Worm (Caenorhabditis elegans): ENCODE results near the gene grsp-1.

The grsp-1 gene

DNA sequence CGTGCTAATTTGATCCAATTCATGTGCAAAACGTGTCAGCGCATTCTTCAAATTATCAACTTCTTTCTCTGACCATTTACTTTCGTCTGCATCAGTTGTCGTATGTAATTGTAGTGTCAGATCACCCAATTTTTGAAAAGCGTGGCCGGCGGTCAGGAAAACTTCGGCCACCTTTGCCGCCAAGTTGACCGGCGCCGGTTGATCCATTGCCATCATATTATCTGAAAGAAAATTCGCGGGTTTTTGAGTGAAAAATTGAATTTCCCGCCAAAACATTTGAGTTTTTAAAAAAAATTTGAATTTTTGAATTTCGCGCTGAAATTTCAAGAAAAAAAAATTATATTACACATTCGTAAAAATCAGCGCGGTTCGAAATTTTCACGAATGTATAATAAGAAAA is 28.6 kb downstream of the grsp-1 start:
- TF ChIP-seq pes-1 (GFP tag; IDR thresholded peaks at IDR 0.05) = no peak
- TF ChIP-seq tbx-11 (GFP tag; IDR thresholded peaks at IDR 0.05) = no peak
- no peak for TF ChIP-seq B0310.2 (tag; optimal IDR thresholded peaks at IDR 0.05)
- TF ChIP-seq flt-1 (GFP tag; IDR thresholded peaks at IDR 0.05) = no peak
- no peak for TF ChIP-seq hmg-4 (GFP tag; optimal IDR thresholded peaks at IDR 0.05)
- TF ChIP-seq aly-1 (tag; optimal IDR thresholded peaks at IDR 0.05) = no peak
- TF ChIP-seq ets-7 (tag; optimal IDR thresholded peaks at IDR 0.05) = no peak
- TF ChIP-seq ama-1 (optimal IDR thresholded peaks at IDR 0.05) = no peak
- no peak for TF ChIP-seq hnd-1 (tag; optimal IDR thresholded peaks at IDR 0.05)
- TF ChIP-seq ceh-36 (tag; optimal IDR thresholded peaks at IDR 0.05) = no peak
- no peak for TF ChIP-seq sea-1 (GFP tag; conservative IDR thresholded peaks at IDR 0.05)
- no peak for TF ChIP-seq tra-4 (tag; optimal IDR thresholded peaks at IDR 0.05)
- no peak for TF ChIP-seq scrt-1 (GFP tag; IDR thresholded peaks at IDR 0.05)
- TF ChIP-seq F13C5.2 (tag; optimal IDR thresholded peaks at IDR 0.05) = no peak
- TF ChIP-seq hmbx-1 (tag; optimal IDR thresholded peaks at IDR 0.05) = no peak
- no peak for TF ChIP-seq tbx-37 (GFP tag; conservative IDR thresholded peaks at IDR 0.05)

DNA sequence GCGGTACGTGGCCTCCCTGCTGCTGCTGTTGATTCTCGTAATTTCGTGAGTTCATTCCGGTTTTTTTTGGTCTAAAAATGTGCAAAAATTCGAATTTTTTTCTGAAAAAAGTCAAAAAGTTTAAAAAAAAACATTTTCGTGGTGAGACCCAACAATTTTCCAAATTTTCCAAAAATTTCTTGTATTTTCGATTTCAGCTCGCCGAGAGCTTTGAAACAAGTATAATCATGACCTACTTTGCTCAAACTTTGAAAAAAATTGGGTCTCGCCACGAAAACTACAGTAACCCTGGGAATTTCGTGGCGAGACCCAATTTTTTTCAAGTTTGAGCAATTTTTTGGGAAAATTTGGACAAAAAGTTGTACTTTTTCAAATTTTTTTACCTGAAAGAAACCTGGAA is 31.5 kb downstream of the grsp-1 start, which contains the start of gene Y43F8C.6:
Gene Y43F8C.6, minus strand, starts transcription at position 101 of the 400 bp plus-strand sequence.
- TF ChIP-seq tbx-11 (GFP tag; IDR thresholded peaks at IDR 0.05) = no peak
- TF ChIP-seq ama-1 (optimal IDR thresholded peaks at IDR 0.05) = no peak
- TF ChIP-seq hnd-1 (tag; optimal IDR thresholded peaks at IDR 0.05) = no peak
- TF ChIP-seq sea-1 (GFP tag; conservative IDR thresholded peaks at IDR 0.05) = no peak
- TF ChIP-seq hmbx-1 (tag; optimal IDR thresholded peaks at IDR 0.05) = no peak
- no peak for TF ChIP-seq scrt-1 (GFP tag; IDR thresholded peaks at IDR 0.05)
- TF ChIP-seq F13C5.2 (tag; optimal IDR thresholded peaks at IDR 0.05) = no peak
- no peak for TF ChIP-seq B0310.2 (tag; optimal IDR thresholded peaks at IDR 0.05)
- no peak for TF ChIP-seq flt-1 (GFP tag; IDR thresholded peaks at IDR 0.05)
- no peak for TF ChIP-seq ceh-13 (GFP tag; optimal IDR thresholded peaks at IDR 0.05)
- no peak for TF ChIP-seq ets-7 (tag; optimal IDR thresholded peaks at IDR 0.05)
- TF ChIP-seq tra-4 (tag; optimal IDR thresholded peaks at IDR 0.05) = no peak
- no peak for TF ChIP-seq ceh-36 (tag; optimal IDR thresholded peaks at IDR 0.05)
- TF ChIP-seq pes-1 (GFP tag; IDR thresholded peaks at IDR 0.05) = no peak

- TF ChIP-seq tra-4 (tag; optimal IDR thresholded peaks at IDR 0.05) = peak; percentile 94
- TF ChIP-seq hnd-1 (tag; optimal IDR thresholded peaks at IDR 0.05) = peak; percentile 93
- peak; percentile 98 for TF ChIP-seq B0310.2 (tag; optimal IDR thresholded peaks at IDR 0.05)
- TF ChIP-seq aly-1 (tag; optimal IDR thresholded peaks at IDR 0.05) = peak; percentile 99
- peak; percentile 95 for TF ChIP-seq ets-7 (tag; optimal IDR thresholded peaks at IDR 0.05)
- TF ChIP-seq ceh-36 (tag; optimal IDR thresholded peaks at IDR 0.05) = peak; percentile 98
- peak; percentile 98 for TF ChIP-seq tbx-37 (GFP tag; conservative IDR thresholded peaks at IDR 0.05)
- TF ChIP-seq sea-1 (GFP tag; conservative IDR thresholded peaks at IDR 0.05) = peak; percentile 99
- peak; percentile 99 for TF ChIP-seq scrt-1 (GFP tag; IDR thresholded peaks at IDR 0.05)
- TF ChIP-seq ama-1 (optimal IDR thresholded peaks at IDR 0.05) = peak; percentile 15
- TF ChIP-seq tbx-11 (GFP tag; IDR thresholded peaks at IDR 0.05) = peak; percentile 99
- TF ChIP-seq hmbx-1 (tag; optimal IDR thresholded peaks at IDR 0.05) = peak; percentile 93
- TF ChIP-seq ceh-13 (GFP tag; optimal IDR thresholded peaks at IDR 0.05) = peak; percentile 99
- TF ChIP-seq flt-1 (GFP tag; IDR thresholded peaks at IDR 0.05) = peak; percentile 99
- peak; percentile 98 for TF ChIP-seq pes-1 (GFP tag; IDR thresholded peaks at IDR 0.05)
- TF ChIP-seq hmg-4 (GFP tag; optimal IDR thresholded peaks at IDR 0.05) = peak; percentile 99
- peak; percentile 100 for TF ChIP-seq F13C5.2 (tag; optimal IDR thresholded peaks at IDR 0.05)
These were observed 33.7 kb downstream of the grsp-1 start for ce11 chrV:19643015-19643414.

- TF ChIP-seq scrt-1 (GFP tag; IDR thresholded peaks at IDR 0.05) (no peak), ceh-13 (GFP tag; optimal IDR thresholded peaks at IDR 0.05) (no peak), hnd-1 (tag; optimal IDR thresholded peaks at IDR 0.05) (no peak), pes-1 (GFP tag; IDR thresholded peaks at IDR 0.05) (no peak), sea-1 (GFP tag; conservative IDR thresholded peaks at IDR 0.05) (no peak), tra-4 (tag; optimal IDR thresholded peaks at IDR 0.05) (no peak), hmbx-1 (tag; optimal IDR thresholded peaks at IDR 0.05) (no peak), F13C5.2 (tag; optimal IDR thresholded peaks at IDR 0.05) (no peak), aly-1 (tag; optimal IDR thresholded peaks at IDR 0.05) (no peak), tbx-37 (GFP tag; conservative IDR thresholded peaks at IDR 0.05) (no peak), tbx-11 (GFP tag; IDR thresholded peaks at IDR 0.05) (no peak), B0310.2 (tag; optimal IDR thresholded peaks at IDR 0.05) (no peak), ama-1 (optimal IDR thresholded peaks at IDR 0.05) (no peak), flt-1 (GFP tag; IDR thresholded peaks at IDR 0.05) (no peak)
These were observed 34.6 kb downstream of the grsp-1 start, which contains the start of the genes Y43F8C.7 and mrps-28 for ce11 chrV:19643903-19644302. TSS of gene Y43F8C.7 (minus strand) at chrV:19644030. TSS of gene mrps-28 (plus strand) at chrV:19644239.

ce11 chrV:19645572-19646155 is 36.4 kb downstream of the grsp-1 start, which contains the start of gene Y43F8C.9:
TSS of gene Y43F8C.9 (plus strand) at chrV:19646105.
- no peak for TF ChIP-seq pes-1 (GFP tag; IDR thresholded peaks at IDR 0.05)
- TF ChIP-seq hnd-1 (tag; optimal IDR thresholded peaks at IDR 0.05) = no peak
- TF ChIP-seq ets-7 (tag; optimal IDR thresholded peaks at IDR 0.05) = no peak
- TF ChIP-seq tra-4 (tag; optimal IDR thresholded peaks at IDR 0.05) = no peak
- TF ChIP-seq B0310.2 (tag; optimal IDR thresholded peaks at IDR 0.05) = no peak
- TF ChIP-seq F13C5.2 (tag; optimal IDR thresholded peaks at IDR 0.05) = no peak
- TF ChIP-seq hmg-4 (GFP tag; optimal IDR thresholded peaks at IDR 0.05) = no peak
- no peak for TF ChIP-seq tbx-37 (GFP tag; conservative IDR thresholded peaks at IDR 0.05)
- TF ChIP-seq ama-1 (optimal IDR thresholded peaks at IDR 0.05) = no peak
- TF ChIP-seq aly-1 (tag; optimal IDR thresholded peaks at IDR 0.05) = no peak
- no peak for TF ChIP-seq tbx-11 (GFP tag; IDR thresholded peaks at IDR 0.05)
- no peak for TF ChIP-seq ceh-36 (tag; optimal IDR thresholded peaks at IDR 0.05)
- TF ChIP-seq ceh-13 (GFP tag; optimal IDR thresholded peaks at IDR 0.05) = no peak
- no peak for TF ChIP-seq sea-1 (GFP tag; conservative IDR thresholded peaks at IDR 0.05)
- no peak for TF ChIP-seq scrt-1 (GFP tag; IDR thresholded peaks at IDR 0.05)

DNA sequence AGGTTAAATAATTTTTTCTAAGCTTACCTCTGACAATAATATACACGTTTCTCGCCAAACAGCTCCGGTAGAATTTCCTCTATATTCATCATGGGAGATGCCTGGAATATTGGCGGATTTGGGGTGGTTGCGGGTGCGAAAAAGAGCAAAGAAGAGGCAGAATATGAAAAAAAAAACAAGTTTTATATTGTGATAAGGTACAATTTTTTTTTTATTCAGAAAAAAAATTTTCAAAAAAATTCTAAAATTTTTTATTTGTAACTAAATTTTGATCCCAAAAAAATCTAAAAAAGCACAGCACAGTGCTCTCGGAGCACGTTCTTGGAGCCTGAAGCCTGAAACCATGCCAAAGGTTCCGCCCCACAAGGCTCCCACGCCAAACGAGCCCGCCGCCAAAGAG is 45.9 kb downstream of the grsp-1 start, which contains the start of gene dmd-3:
Gene dmd-3, minus strand, starts transcription at position 101 of the 400 bp plus-strand sequence.
- TF ChIP-seq hnd-1 (tag; optimal IDR thresholded peaks at IDR 0.05) = no peak
- no peak for TF ChIP-seq hmg-4 (GFP tag; optimal IDR thresholded peaks at IDR 0.05)
- TF ChIP-seq ceh-36 (tag; optimal IDR thresholded peaks at IDR 0.05) = no peak
- no peak for TF ChIP-seq F13C5.2 (tag; optimal IDR thresholded peaks at IDR 0.05)
- no peak for TF ChIP-seq scrt-1 (GFP tag; IDR thresholded peaks at IDR 0.05)
- no peak for TF ChIP-seq ceh-13 (GFP tag; optimal IDR thresholded peaks at IDR 0.05)
- no peak for TF ChIP-seq B0310.2 (tag; optimal IDR thresholded peaks at IDR 0.05)
- TF ChIP-seq pes-1 (GFP tag; IDR thresholded peaks at IDR 0.05) = no peak
- no peak for TF ChIP-seq tbx-11 (GFP tag; IDR thresholded peaks at IDR 0.05)
- no peak for TF ChIP-seq tbx-37 (GFP tag; conservative IDR thresholded peaks at IDR 0.05)
- no peak for TF ChIP-seq aly-1 (tag; optimal IDR thresholded peaks at IDR 0.05)
- TF ChIP-seq ama-1 (optimal IDR thresholded peaks at IDR 0.05) = no peak
- TF ChIP-seq sea-1 (GFP tag; conservative IDR thresholded peaks at IDR 0.05) = no peak
- TF ChIP-seq hmbx-1 (tag; optimal IDR thresholded peaks at IDR 0.05) = no peak
